Worm (Caenorhabditis elegans) whole organism, L4 larva: ENCODE measurements around the gene sru-38.

Experiments
- F26F4.8 ChIP-seq: fragments of 200-800 bp; sonication (Bioruptor generic); conservative IDR thresholded peaks from 2 replicates; pipeline ENCODE4 v1.3.6; 2022; ENCODE audit warnings: missing genetic modification characterization, missing compliant biosample characterization
- F44E2.7 ChIP-seq: fragments of 200-800 bp; sonication (Bioruptor generic); IDR thresholded peaks from 2 replicates; pipeline ENCODE4 v2.1.2; 2022; ENCODE audit warnings: missing genetic modification characterization, missing compliant biosample characterization
- F49E8.2 ChIP-seq: sonication (generic microtip); optimal IDR thresholded peaks from 2 replicates; lab custom pipeline; 2016; ENCODE audit warnings: missing compliant biosample characterization, mild to moderate bottlenecking, missing genetic modification characterization, borderline replicate concordance
- T26A8.4 ChIP-seq: fragments of 200-800 bp; sonication (Bioruptor generic); IDR thresholded peaks from 2 replicates; pipeline ENCODE4 v1.3.6; 2022; ENCODE audit warnings: missing genetic modification characterization, missing compliant biosample characterization
- Y75B8A.6 ChIP-seq: fragments of 200-800 bp; sonication (Bioruptor generic); IDR thresholded peaks from 2 replicates; pipeline ENCODE4 v1.3.6; 2022; ENCODE audit warnings: missing genetic modification reagents, missing genetic modification characterization, missing compliant biosample characterization
- ZK337.2 ChIP-seq: fragments of 200-800 bp; sonication (Bioruptor generic); IDR thresholded peaks from 2 replicates; pipeline ENCODE4 v1.3.6; 2022; ENCODE audit warnings: missing genetic modification reagents, missing genetic modification characterization, missing compliant biosample characterization
- aha-1 ChIP-seq: fragments of 150-350 bp; peaks from one replicate; lab custom pipeline; 2014; ENCODE audit warnings: missing biosample characterization, missing genetic modification characterization
- aly-2 ChIP-seq: sonication (generic microtip); optimal IDR thresholded peaks from 2 replicates; lab custom pipeline; 2018; ENCODE audit warnings: missing biosample characterization, missing genetic modification characterization
- ama-1 ChIP-seq: fragments of 150-350 bp; optimal IDR thresholded peaks from 2 replicates; lab custom pipeline; 2014; ENCODE audit warnings: inconsistent platforms, mixed read lengths
- ceh-20 ChIP-seq: fragments of 200-800 bp; sonication (Bioruptor generic); IDR thresholded peaks from 2 replicates; pipeline ENCODE4 v1.3.6; 2022; ENCODE audit warnings: missing genetic modification reagents, missing genetic modification characterization, missing compliant biosample characterization
- ceh-28 ChIP-seq: fragments of 150-350 bp; optimal IDR thresholded peaks from 2 replicates; lab custom pipeline; 2014; ENCODE audit warnings: missing biosample characterization, missing genetic modification reagents, missing genetic modification characterization
- ceh-32 ChIP-seq: sonication (generic microtip); optimal IDR thresholded peaks from 2 replicates; lab custom pipeline; 2016; ENCODE audit warnings: mild to moderate bottlenecking, missing genetic modification characterization, missing compliant biosample characterization; ENCODE audit not compliant: poor library complexity
- ceh-44 ChIP-seq: fragments of 200-800 bp; sonication (Bioruptor generic); IDR thresholded peaks from 2 replicates; pipeline ENCODE4 v1.3.6; 2022; ENCODE audit warnings: missing genetic modification reagents, missing genetic modification characterization, missing compliant biosample characterization
- daf-16 ChIP-seq, 3 experiments: sonication (generic microtip); optimal IDR thresholded peaks; 2 replicates each; lab custom pipeline; 2016 to 2017; ENCODE audit warnings: missing genetic modification characterization in 3 of 3, missing genetic modification reagents in 3 of 3, mild to moderate bottlenecking in 2 of 3, missing compliant biosample characterization in 2 of 3, missing biosample characterization in 1 of 3, moderate library complexity in 1 of 3
- dmd-6 ChIP-seq: fragments of 200-800 bp; sonication (Bioruptor generic); IDR thresholded peaks from 2 replicates; pipeline ENCODE4 v1.3.6; 2022; ENCODE audit warnings: missing genetic modification reagents, missing genetic modification characterization, missing compliant biosample characterization
- dpl-1 ChIP-seq: fragments of 150-350 bp; optimal IDR thresholded peaks from 2 replicates; lab custom pipeline; 2014; ENCODE audit warnings: missing biosample characterization, missing genetic modification reagents, missing genetic modification characterization
- duxl-1 ChIP-seq: sonication (generic microtip); optimal IDR thresholded peaks from 2 replicates; lab custom pipeline; 2016; ENCODE audit warnings: mild to moderate bottlenecking, missing genetic modification characterization, moderate library complexity, missing compliant biosample characterization; ENCODE audit not compliant: poor library complexity
- dve-1 ChIP-seq: sonication (generic microtip); optimal IDR thresholded peaks from 2 replicates; lab custom pipeline; 2017; ENCODE audit warnings: antibody characterized with exemption, mild to moderate bottlenecking, missing genetic modification characterization, missing compliant biosample characterization; ENCODE audit not compliant: insufficient read depth
- egl-43 ChIP-seq: fragments of 200-800 bp; sonication (Bioruptor generic); IDR thresholded peaks from 2 replicates; pipeline ENCODE4 v1.3.6; 2022; ENCODE audit warnings: missing genetic modification reagents, missing genetic modification characterization, missing compliant biosample characterization
- hif-1 ChIP-seq, 2 experiments: sonication (generic microtip); optimal IDR thresholded peaks; 2 replicates each; lab custom pipeline; 2016 to 2017; ENCODE audit warnings: missing compliant biosample characterization in 2 of 2, missing genetic modification characterization in 2 of 2, missing genetic modification reagents in 2 of 2, missing genotype in 2 of 2, mild to moderate bottlenecking in 1 of 2
- hlh-11 ChIP-seq: fragments of 200-800 bp; sonication (Bioruptor generic); optimal IDR thresholded peaks from 2 replicates; lab custom pipeline; 2018; ENCODE audit warnings: mild to moderate bottlenecking, missing genetic modification characterization, missing compliant biosample characterization
- hlh-30 ChIP-seq: sonication (generic microtip); optimal IDR thresholded peaks from 2 replicates; lab custom pipeline; 2017; ENCODE audit warnings: antibody characterized with exemption, mild to moderate bottlenecking, missing genetic modification characterization, missing compliant biosample characterization; ENCODE audit not compliant: insufficient read depth
- jun-1 ChIP-seq: fragments of 150-350 bp; optimal IDR thresholded peaks from 2 replicates; lab custom pipeline; 2014; ENCODE audit warnings: missing biosample characterization, missing genetic modification reagents, missing genetic modification characterization
- lin-1 ChIP-seq: fragments of 200-800 bp; sonication (Bioruptor generic); IDR thresholded peaks from 2 replicates; pipeline ENCODE4 v1.3.6; 2022; ENCODE audit warnings: missing genetic modification reagents, missing genetic modification characterization, missing compliant biosample characterization
- lin-29 ChIP-seq: fragments of 200-800 bp; sonication (Bioruptor generic); IDR thresholded peaks from 2 replicates; pipeline ENCODE4 v1.3.6; 2022; ENCODE audit warnings: missing genetic modification reagents, missing genetic modification characterization, missing compliant biosample characterization
- lin-39 ChIP-seq: fragments of 150-350 bp; optimal IDR thresholded peaks from 2 replicates; lab custom pipeline; 2014; ENCODE audit warnings: missing biosample characterization, missing genetic modification reagents, missing genetic modification characterization
- lir-3 ChIP-seq: sonication (generic microtip); optimal IDR thresholded peaks from 2 replicates; lab custom pipeline; 2016; ENCODE audit warnings: mild to moderate bottlenecking, missing genetic modification characterization, missing compliant biosample characterization
- madf-5 ChIP-seq, 2 experiments: fragments of 200-800 bp; sonication (Bioruptor generic); IDR thresholded peaks; 2 replicates each; pipeline ENCODE4 v1.3.6; 2022; ENCODE audit warnings: missing compliant biosample characterization in 2 of 2, missing genetic modification characterization in 2 of 2
- madf-9 ChIP-seq: fragments of 200-800 bp; sonication (Bioruptor generic); conservative IDR thresholded peaks from 2 replicates; pipeline ENCODE4 v1.3.6; 2022; ENCODE audit warnings: missing genetic modification reagents, missing genetic modification characterization, missing compliant biosample characterization
- nhr-102 ChIP-seq: sonication (generic microtip); optimal IDR thresholded peaks from 2 replicates; lab custom pipeline; 2016; ENCODE audit warnings: mild to moderate bottlenecking, missing genetic modification characterization, moderate library complexity, missing compliant biosample characterization
- nhr-28 ChIP-seq: fragments of 150-350 bp; optimal IDR thresholded peaks from 2 replicates; lab custom pipeline; 2014; ENCODE audit warnings: missing biosample characterization, missing genetic modification characterization
- nhr-41 ChIP-seq: fragments of 200-800 bp; sonication (Bioruptor generic); IDR thresholded peaks from 2 replicates; pipeline ENCODE4 v1.3.6; 2022; ENCODE audit warnings: missing genetic modification reagents, missing genetic modification characterization, missing compliant biosample characterization
- nhr-76 ChIP-seq: fragments of 150-350 bp; optimal IDR thresholded peaks from 2 replicates; lab custom pipeline; 2014; ENCODE audit warnings: missing biosample characterization, missing genetic modification characterization
- php-3 ChIP-seq: fragments of 200-800 bp; sonication (Bioruptor generic); IDR thresholded peaks from 2 replicates; pipeline ENCODE4 v1.3.6; 2022; ENCODE audit warnings: missing genetic modification reagents, missing genetic modification characterization, missing compliant biosample characterization
- set-16 ChIP-seq: fragments of 200-800 bp; sonication (Bioruptor generic); IDR thresholded peaks from 2 replicates; pipeline ENCODE4 v1.3.6; 2022; ENCODE audit warnings: missing genetic modification reagents, missing genetic modification characterization, missing compliant biosample characterization
- skn-1 ChIP-seq: fragments of 150-350 bp; optimal IDR thresholded peaks from 2 replicates; lab custom pipeline; 2014; ENCODE audit warnings: missing biosample characterization, missing genetic modification characterization
- snpc-1.2 ChIP-seq: fragments of 200-800 bp; sonication (Bioruptor generic); IDR thresholded peaks from 2 replicates; pipeline ENCODE4 v1.3.6; 2022; ENCODE audit warnings: missing genetic modification reagents, missing genetic modification characterization, missing compliant biosample characterization
- spr-3 ChIP-seq: fragments of 200-800 bp; sonication (Bioruptor generic); optimal IDR thresholded peaks from 2 replicates; lab custom pipeline; 2018; ENCODE audit warnings: mild to moderate bottlenecking, missing genetic modification characterization, missing compliant biosample characterization
- unc-62 ChIP-seq, 3 experiments: fragments of 150-350 bp in 1 of 3; sonication (generic microtip); optimal IDR thresholded peaks in 2 of 3; peaks in 1 of 3; 1 replicate in 1 of 3; 2 replicates in 2 of 3; lab custom pipeline; 2014 to 2017; ENCODE audit warnings: missing biosample characterization in 3 of 3, missing genetic modification characterization in 3 of 3, missing genetic modification reagents in 3 of 3, missing genotype in 1 of 3
- zip-11 ChIP-seq: fragments of 200-800 bp; sonication (Bioruptor generic); IDR thresholded peaks from 2 replicates; pipeline ENCODE4 v1.3.6; 2022; ENCODE audit warnings: missing genetic modification characterization, missing compliant biosample characterization
- zip-2 ChIP-seq: fragments of 150-350 bp; optimal IDR thresholded peaks from 2 replicates; lab custom pipeline; 2014; ENCODE audit warnings: missing biosample characterization, missing genetic modification characterization
- ztf-11 ChIP-seq: fragments of 150-350 bp; optimal IDR thresholded peaks from 2 replicates; lab custom pipeline; 2014; ENCODE audit warnings: missing biosample characterization, missing genetic modification characterization

Gene sru-38

ce11 chrV:9868311-9868710 is 32.5 kb upstream of the sru-38 start, which contains the start of gene srab-17 (continued):
- TF ChIP-seq hlh-11 (tag; lab: Kevin White, UChicago) (no peak), madf-9 (no peak)
- TF ChIP-seq, all 104 proteins: peak for 0

- TF ChIP-seq madf-9 (no peak), jun-1 (tag; lab: Kevin White, UChicago) (no peak), F26F4.8 (GFP tag; lab: Robert Waterston, UW) (no peak), php-3 (GFP tag; lab: Robert Waterston, UW) (no peak), madf-5 (GFP tag; IDR thresholded peaks at IDR 0.05; lab: Robert Waterston, UW) (no peak), lin-39 (tag; lab: Kevin White, UChicago) (no peak), aha-1 (tag; lab: Kevin White, UChicago) (peak; percentile 50)
Observed at ce11 chrV:9860337-9860736, 24.5 kb upstream of the sru-38 start.

ce11 chrV:9859863-9860262 is 24.0 kb upstream of the sru-38 start, which contains the start of gene lsy-12:
Gene lsy-12 (minus strand): TSS chrV:9859963.
- no peak for TF ChIP-seq unc-62 (GFP tag; optimal IDR thresholded peaks at IDR 0.05 in 1 of 2; lab: Kevin White, UChicago)
- TF ChIP-seq unc-62 (tag; optimal IDR thresholded peaks at IDR 0.05; lab: Kevin White, UChicago), result no peak
- no peak for TF ChIP-seq ZK337.2 (GFP tag; lab: Robert Waterston, UW)
- TF ChIP-seq zip-11 (GFP tag; lab: Robert Waterston, UW), result no peak
- no peak for TF ChIP-seq ama-1 (lab: Kevin White, UChicago)
- no peak for TF ChIP-seq hif-1 (tag; optimal IDR thresholded peaks at IDR 0.05; lab: Kevin White, UChicago)
- no peak for TF ChIP-seq dpl-1
- TF ChIP-seq madf-5 (GFP tag; IDR thresholded peaks at IDR 0.05; lab: Robert Waterston, UW), result no peak
- no peak for TF ChIP-seq ceh-20 (GFP tag; lab: Robert Waterston, UW)
- no peak for TF ChIP-seq skn-1 (tag; lab: Kevin White, UChicago)

ce11 chrV:9856978-9857377 is 21.1 kb upstream of the sru-38 start:
- TF ChIP-seq daf-16 (GFP tag; optimal IDR thresholded peaks at IDR 0.05; lab: Kevin White, UChicago) (no peak), daf-16 (tag; optimal IDR thresholded peaks at IDR 0.05; lab: Kevin White, UChicago) (peak; percentile 59), dve-1 (tag; lab: Kevin White, UChicago) (peak; percentile 46), dmd-6 (0 out of 2 replicates have a peak, but pooled peaks have one; percentile 22), aly-2 (tag; lab: Kevin White, UChicago) (no peak), egl-43 (no peak), F49E8.2 (tag; lab: Kevin White, UChicago) (no peak), ceh-44 (GFP tag; lab: Robert Waterston, UW) (no peak), nhr-28 (peak; percentile 78), hlh-30 (peak; percentile 1), F44E2.7 (GFP tag; lab: Robert Waterston, UW) (no peak), nhr-76 (tag; lab: Kevin White, UChicago) (no peak), lin-29 (no peak), ceh-32 (no peak)

- TF ChIP-seq spr-3 (GFP tag; lab: Kevin White, UChicago), result no peak
- TF ChIP-seq lin-39 (tag; lab: Kevin White, UChicago), result no peak
- TF ChIP-seq lin-29, result no peak
- no peak for TF ChIP-seq set-16 (GFP tag; lab: Robert Waterston, UW)
- no peak for TF ChIP-seq zip-2 (tag; lab: Kevin White, UChicago)
- TF ChIP-seq snpc-1.2 (GFP tag; lab: Robert Waterston, UW), result no peak
- TF ChIP-seq Y75B8A.6 (GFP tag; lab: Robert Waterston, UW), result no peak
- no peak for TF ChIP-seq ztf-11 (tag; lab: Kevin White, UChicago)
- no peak for TF ChIP-seq lin-1
- no peak for TF ChIP-seq duxl-1 (tag; lab: Kevin White, UChicago)
- no peak for TF ChIP-seq nhr-102 (tag; lab: Kevin White, UChicago)
- no peak for TF ChIP-seq lir-3 (tag; lab: Kevin White, UChicago)
- TF ChIP-seq dve-1 (tag; lab: Kevin White, UChicago), result peak; percentile 13
- no peak for TF ChIP-seq T26A8.4 (GFP tag; lab: Robert Waterston, UW)
- TF ChIP-seq nhr-41 (GFP tag; lab: Robert Waterston, UW), result no peak
- no peak for TF ChIP-seq ceh-28
Observed at ce11 chrV:9855920-9856852, 20.3 kb upstream of the sru-38 start.
